Fruit fly (Drosophila melanogaster): ENCODE results near the gene Ir7g.

Ir7g gene

dm6 chrX:7901153-7902038, 16.9 kb downstream of the Ir7g start, which contains the start of the genes RpS6 and bys:
Gene RpS6, minus strand, starts transcription at chrX:7901331.
Gene bys, plus strand, starts transcription at chrX:7901880.
- TF ChIP-seq noc (tag; optimal IDR thresholded peaks at IDR 0.05) = peak; percentile 17

dm6 chrX:7908239-7909068, 24.0 kb downstream of the Ir7g start, which contains the start of the genes dpr14 and spidey:
Gene dpr14, minus strand, starts transcription at chrX:7908286.
Gene spidey, plus strand, starts transcription at chrX:7908931.
- peak; percentile 95 for TF ChIP-seq noc (tag; optimal IDR thresholded peaks at IDR 0.05)

DNA sequence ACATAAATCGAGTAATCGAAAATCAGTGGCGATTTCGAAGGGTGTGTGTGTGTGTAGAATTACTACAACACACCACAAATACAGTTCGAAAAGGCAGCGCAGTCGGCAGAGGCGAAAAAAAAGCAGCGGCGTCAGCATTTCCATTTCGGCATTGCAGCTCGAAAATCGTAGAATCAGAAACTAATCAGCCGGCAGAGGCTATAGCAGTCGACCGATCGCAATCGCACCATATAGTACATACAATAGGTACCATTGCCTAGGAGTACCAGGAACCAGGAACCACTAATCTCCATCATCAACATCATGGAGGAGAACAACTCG, 24.6 kb downstream of the Ir7g start:
- TF ChIP-seq noc (tag; optimal IDR thresholded peaks at IDR 0.05) = no peak

DNA sequence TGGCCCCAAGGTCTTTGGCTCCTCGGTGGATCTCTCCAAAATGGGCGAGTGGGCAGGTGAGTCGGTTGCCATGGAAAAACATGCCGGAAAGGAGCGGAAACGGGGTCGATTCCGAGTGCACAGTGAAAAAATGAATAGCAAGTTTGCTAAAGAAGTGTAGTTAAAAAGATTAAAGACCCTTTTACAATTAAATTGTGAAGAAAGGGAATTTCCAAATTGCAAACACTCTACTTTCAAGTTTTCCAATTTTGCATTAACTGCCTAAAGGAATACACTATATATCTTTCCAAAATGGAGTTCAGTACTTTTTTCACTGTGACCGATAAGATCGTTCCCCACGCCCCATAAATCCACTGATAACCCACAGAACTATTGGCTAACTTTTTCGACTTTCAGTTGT, 25.0 kb downstream of the Ir7g start:
- TF ChIP-seq noc (tag; optimal IDR thresholded peaks at IDR 0.05) = no peak

- TF ChIP-seq noc (tag; optimal IDR thresholded peaks at IDR 0.05) = no peak
Measured at dm6 chrX:7911983-7912630, 27.6 kb downstream of the Ir7g start, which contains the start of gene snz. Gene snz, plus strand, starts transcription at chrX:7912089.

DNA sequence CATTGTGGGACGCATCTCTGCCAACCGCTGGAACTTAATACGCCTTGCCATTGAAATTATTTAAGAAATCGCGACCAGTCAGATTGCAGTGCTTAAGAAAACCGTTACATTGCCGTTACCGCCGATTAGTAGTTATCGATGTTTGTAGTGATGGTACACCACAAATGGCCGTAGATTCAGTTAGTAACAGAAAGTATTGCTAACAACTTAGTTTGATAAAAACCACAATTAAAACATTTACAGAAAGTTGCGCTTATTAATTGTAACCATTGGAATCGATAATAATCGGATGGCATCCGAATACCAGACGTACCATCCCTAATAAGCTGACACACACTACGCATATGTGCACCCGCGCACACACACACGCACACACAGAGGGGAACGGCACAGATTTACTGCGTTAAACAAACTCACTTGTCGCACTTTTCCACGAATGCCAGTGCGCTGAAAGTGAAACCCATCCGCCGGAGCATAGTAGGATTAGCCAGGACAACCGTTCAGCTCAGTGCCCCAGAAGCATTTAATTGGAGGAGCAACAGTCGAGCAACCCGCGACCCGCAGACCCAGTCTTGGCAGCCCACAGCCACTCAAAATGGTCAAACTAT, 35.7 kb downstream of the Ir7g start, which contains the start of the genes hdm and Ykt6:
Gene hdm, minus strand, starts transcription at position 51 of the 608 bp plus-strand sequence.
Gene Ykt6, plus strand, starts transcription at position 329 of the 608 bp plus-strand sequence.
- TF ChIP-seq noc (tag; optimal IDR thresholded peaks at IDR 0.05) = no peak

DNA sequence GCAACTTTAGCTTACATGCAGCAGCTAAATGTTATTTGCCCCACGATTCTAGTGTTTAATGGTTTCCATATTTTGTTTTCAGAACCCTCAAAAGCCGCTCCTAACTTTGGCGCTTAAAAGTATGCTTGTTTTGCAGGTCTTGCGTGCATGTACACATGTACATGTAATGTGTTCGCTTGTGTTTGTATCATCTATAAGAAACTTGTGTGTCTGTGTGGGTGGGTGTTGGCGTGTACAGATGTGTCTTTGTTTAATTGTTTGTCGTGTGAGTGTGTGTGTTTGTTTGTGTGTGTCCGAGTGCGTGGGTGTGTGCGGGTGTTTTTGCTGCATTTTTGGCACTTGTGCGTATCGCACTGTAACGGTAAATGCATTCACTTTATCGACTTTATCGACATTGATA, 38.6 kb downstream of the Ir7g start:
- TF ChIP-seq noc (tag; optimal IDR thresholded peaks at IDR 0.05) = no peak

- TF ChIP-seq noc (tag; optimal IDR thresholded peaks at IDR 0.05) = no peak
Measured at dm6 chrX:7924913-7925312, 40.5 kb downstream of the Ir7g start.

DNA sequence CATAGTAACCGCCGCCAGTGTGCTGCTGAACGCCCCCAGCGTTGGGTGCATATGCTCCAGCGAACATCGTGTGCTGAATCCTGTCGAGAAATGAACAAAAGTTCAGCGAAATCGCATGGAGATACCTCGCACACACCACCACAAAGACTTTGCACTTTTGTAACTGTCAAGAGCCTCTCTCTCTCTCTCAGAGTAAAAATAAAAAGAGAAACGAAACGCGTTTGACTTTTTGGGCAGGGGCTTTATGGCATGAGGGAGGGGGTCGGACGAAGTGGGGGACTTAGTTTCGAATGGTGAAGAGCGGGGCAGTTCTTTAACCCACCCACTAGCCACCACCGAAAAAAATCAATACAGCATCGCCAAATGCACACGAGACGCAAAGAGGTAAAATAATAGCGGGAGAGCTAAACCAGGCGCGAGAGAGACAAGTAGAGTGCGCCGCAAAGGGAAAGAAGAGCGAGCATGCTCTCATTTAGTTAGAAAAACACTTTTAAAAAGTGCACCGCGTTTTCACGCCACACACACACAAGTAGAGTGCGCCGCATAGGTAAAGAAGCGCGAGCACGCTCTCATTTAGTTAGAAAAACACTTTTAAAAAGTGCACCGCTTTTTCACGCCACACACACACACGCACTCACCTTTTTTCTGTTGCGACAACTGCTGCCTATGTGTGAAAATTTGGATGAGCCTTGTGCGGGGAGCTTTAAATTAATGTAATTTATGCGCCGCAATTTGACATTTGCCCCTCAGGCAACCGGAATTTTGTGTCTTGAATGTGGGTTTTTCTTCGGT, 46.0 kb downstream of the Ir7g start:
- TF ChIP-seq noc (tag; optimal IDR thresholded peaks at IDR 0.05) = no peak

DNA sequence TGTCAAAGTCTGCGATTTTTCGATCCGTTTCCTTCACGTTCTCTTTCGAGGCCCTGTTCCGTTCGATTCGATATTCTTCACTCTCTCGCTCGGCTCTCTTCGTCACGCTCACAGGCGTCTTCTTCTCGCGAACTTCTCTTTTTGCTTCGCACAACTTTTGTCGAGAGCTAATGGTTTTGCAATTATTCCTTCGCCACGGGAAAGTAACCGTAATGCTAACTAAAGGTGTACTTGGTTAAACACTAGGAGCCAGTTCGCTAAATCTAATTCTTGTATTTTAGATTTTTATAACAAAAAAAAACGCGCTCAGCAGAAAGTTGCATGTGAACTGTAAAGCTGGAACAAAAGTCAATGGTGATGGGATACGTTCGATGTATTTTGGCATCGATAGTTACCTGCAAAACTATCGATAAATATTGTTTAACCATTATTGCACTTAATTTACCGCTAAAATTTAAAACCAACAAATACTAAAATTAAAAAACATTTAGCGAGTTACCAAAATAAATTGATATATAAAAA, 46.6 kb downstream of the Ir7g start, which contains the start of gene mahe:
Gene mahe, minus strand, starts transcription at position 355 of the 522 bp plus-strand sequence.
- TF ChIP-seq noc (tag; optimal IDR thresholded peaks at IDR 0.05) = no peak

DNA sequence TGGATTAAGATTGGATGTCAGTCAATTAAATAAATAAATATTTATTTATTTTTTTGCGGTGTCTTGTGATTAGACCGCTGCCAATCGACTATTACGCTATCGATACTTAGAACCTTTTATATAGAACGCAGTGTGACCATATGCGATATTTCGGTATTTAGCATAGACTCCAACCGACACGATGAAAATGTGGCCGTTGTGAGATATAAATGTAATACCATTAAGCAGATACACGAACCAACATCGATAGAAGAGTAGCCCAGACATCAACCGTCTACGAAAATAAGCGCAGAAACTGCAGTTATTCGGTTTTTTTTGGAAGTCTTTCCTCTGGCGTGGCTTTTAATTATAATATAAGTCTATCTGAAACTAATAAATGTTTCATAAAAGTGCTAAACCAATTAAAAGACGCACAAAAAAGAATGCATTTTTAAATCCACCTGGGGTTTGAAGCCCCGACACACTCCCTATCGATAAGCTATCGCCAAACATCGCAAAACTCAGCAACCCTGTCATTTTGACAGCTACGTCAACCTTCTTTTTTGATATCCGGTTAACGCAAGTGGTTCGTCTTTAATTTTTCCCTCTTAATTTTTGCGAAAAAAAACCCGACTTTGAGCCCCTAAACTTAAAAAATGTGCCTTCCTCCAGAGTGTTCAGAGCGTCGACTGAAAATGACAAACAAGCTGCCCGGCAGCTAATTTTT, 48.9 kb downstream of the Ir7g start, which contains the start of the genes Dhdds and RpS14a:
Gene Dhdds, minus strand, starts transcription at position 142 of the 706 bp plus-strand sequence.
Gene RpS14a, plus strand, starts transcription at position 533 of the 706 bp plus-strand sequence.
- TF ChIP-seq noc (tag; optimal IDR thresholded peaks at IDR 0.05) = peak; percentile 8

DNA sequence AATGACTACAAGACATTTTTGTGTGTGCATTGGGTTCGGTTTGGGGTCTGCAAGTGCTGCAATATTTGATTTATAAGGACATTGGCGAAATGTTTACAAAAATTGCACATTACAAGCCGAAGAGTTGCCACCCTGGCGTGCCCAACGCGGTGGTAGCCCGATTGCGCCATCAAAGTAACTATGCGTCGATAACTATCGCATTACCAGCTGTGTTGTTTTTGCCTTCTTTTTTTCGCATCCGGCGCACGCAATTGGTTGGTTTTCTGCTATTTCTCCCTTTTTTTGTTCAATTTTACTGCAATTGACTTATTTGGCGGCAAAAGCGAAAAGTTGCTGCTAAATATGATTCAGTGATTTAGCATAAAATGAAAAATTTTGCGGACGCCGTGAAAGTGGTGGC, 50.2 kb downstream of the Ir7g start, which contains the start of gene RpS14b:
Gene RpS14b, plus strand, starts transcription at position 220 of the 400 bp plus-strand sequence.
- peak; percentile 44 for TF ChIP-seq noc (tag; optimal IDR thresholded peaks at IDR 0.05)

Measured in whole organism, larva.